Fruit fly (Drosophila melanogaster) whole organism, wandering third instar larva: ENCODE data around the gene Dpp10.

Source experiments
- Abd-B ChIP-seq: fragments of >200 bp; optimal IDR thresholded peaks from 2 replicates; lab custom pipeline; 2017; ENCODE audit warnings: missing biosample characterization, missing genetic modification characterization
- CG32264 ChIP-seq: fragments of 200-800 bp; sonication (Bioruptor generic); optimal IDR thresholded peaks from 2 replicates; lab custom pipeline; 2016; ENCODE audit warnings: missing biosample characterization, missing genetic modification characterization
- CG9705 ChIP-seq: fragments of 200-800 bp; sonication (Bioruptor generic); optimal IDR thresholded peaks from 2 replicates; lab custom pipeline; 2018; ENCODE audit warnings: missing biosample characterization, mild to moderate bottlenecking, missing genetic modification characterization
- CrebA ChIP-seq: fragments of 200-800 bp; sonication (Bioruptor generic); optimal IDR thresholded peaks from 2 replicates; lab custom pipeline; 2016; ENCODE audit warnings: missing biosample characterization, mild to moderate bottlenecking, missing genetic modification characterization, borderline replicate concordance
- Dfd ChIP-seq: fragments of >200 bp; optimal IDR thresholded peaks from 2 replicates; lab custom pipeline; 2017; ENCODE audit warnings: missing biosample characterization, missing genetic modification characterization
- Dif ChIP-seq: fragments of 200-275, 200-300 bp; sonication (Bioruptor generic); optimal IDR thresholded peaks from 2 replicates; lab custom pipeline; 2018; ENCODE audit warnings: missing biosample characterization, missing genetic modification characterization; ENCODE audit not compliant: partially characterized antibody
- GATAd ChIP-seq: sonication (Bioruptor generic); optimal IDR thresholded peaks from 2 replicates; lab custom pipeline; 2016; ENCODE audit warnings: missing biosample characterization, missing genetic modification characterization
- HLH106 ChIP-seq: fragments of 200-800 bp; optimal IDR thresholded peaks from 3 replicates; lab custom pipeline; 2019; ENCODE audit warnings: missing biosample characterization, mild to moderate bottlenecking, missing genetic modification characterization, moderate library complexity
- Hnf4 ChIP-seq: fragments of 200-800 bp; sonication (Bioruptor generic); optimal IDR thresholded peaks from 2 replicates; lab custom pipeline; 2016; ENCODE audit warnings: missing biosample characterization, mild to moderate bottlenecking, missing genetic modification characterization
- Hr78 ChIP-seq: fragments of >200 bp; optimal IDR thresholded peaks from 2 replicates; lab custom pipeline; 2017; ENCODE audit warnings: missing biosample characterization, missing genetic modification characterization
- Hr83 ChIP-seq: fragments of 200-300 bp; sonication (Bioruptor generic); optimal IDR thresholded peaks from 2 replicates; lab custom pipeline; 2016; ENCODE audit warnings: missing biosample characterization, mild to moderate bottlenecking, missing genetic modification characterization, moderate library complexity; ENCODE audit not compliant: poor library complexity, severe bottlenecking
- Jra ChIP-seq: sonication (Bioruptor generic); optimal IDR thresholded peaks from 2 replicates; lab custom pipeline; 2016; ENCODE audit warnings: missing biosample characterization, missing genetic modification characterization
- Mio ChIP-seq: sonication (Bioruptor generic); optimal IDR thresholded peaks from 2 replicates; lab custom pipeline; 2016; ENCODE audit warnings: missing biosample characterization, missing genetic modification characterization
- Myc ChIP-seq: fragments of >200 bp; optimal IDR thresholded peaks from 2 replicates; lab custom pipeline; 2017
- N ChIP-seq: fragments of >200 bp; optimal IDR thresholded peaks from 2 replicates; lab custom pipeline; 2018; ENCODE audit warnings: missing biosample characterization, missing external identifiers, missing genetic modification characterization
- OdsH ChIP-seq: fragments of 200-800 bp; sonication (Bioruptor generic); optimal IDR thresholded peaks from 2 replicates; lab custom pipeline; 2016; ENCODE audit warnings: missing biosample characterization, mild to moderate bottlenecking, missing genetic modification characterization
- Rel ChIP-seq, 2 experiments: fragments of 200-800 bp; sonication (Bioruptor generic) in 1 of 2; optimal IDR thresholded peaks; 2 replicates in 1 of 2; 3 replicates in 1 of 2; lab custom pipeline; 2016 to 2019; ENCODE audit warnings: mild to moderate bottlenecking in 2 of 2, missing biosample characterization in 2 of 2, missing genetic modification characterization in 2 of 2, moderate library complexity in 1 of 2
- Sp1 ChIP-seq: fragments of 200-800 bp; sonication (Bioruptor generic); optimal IDR thresholded peaks from 3 replicates; lab custom pipeline; 2019; ENCODE audit warnings: missing biosample characterization, mild to moderate bottlenecking, missing genetic modification characterization, moderate library complexity
- Vsx2 ChIP-seq: fragments of 200-300, 225-300 bp; sonication (Bioruptor generic); optimal IDR thresholded peaks from 2 replicates; lab custom pipeline; 2018; ENCODE audit warnings: missing biosample characterization, missing genetic modification characterization; ENCODE audit not compliant: partially characterized antibody
- br ChIP-seq: fragments of 200-800 bp; sonication (Bioruptor generic); optimal IDR thresholded peaks from 2 replicates; lab custom pipeline; 2016; ENCODE audit warnings: missing biosample characterization, missing genetic modification characterization
- brk ChIP-seq: fragments of 200-800 bp; sonication (Bioruptor generic); optimal IDR thresholded peaks from 2 replicates; lab custom pipeline; 2016; ENCODE audit warnings: missing biosample characterization, mild to moderate bottlenecking, missing genetic modification characterization
- dl ChIP-seq, 2 experiments: fragments of 175-275, 200-275 bp in 1 of 2; fragments of 200-275 bp in 1 of 2; sonication (Bioruptor generic); optimal IDR thresholded peaks; lab custom pipeline; 2018; ENCODE audit warnings: mild to moderate bottlenecking in 2 of 2, missing biosample characterization in 2 of 2, missing genetic modification characterization in 2 of 2, moderate library complexity in 2 of 2; ENCODE audit not compliant: partially characterized antibody in 2 of 2, insufficient read depth in 1 of 2
- dmrt93B ChIP-seq: fragments of 200-800 bp; sonication (Bioruptor generic); optimal IDR thresholded peaks from 2 replicates; lab custom pipeline; 2018; ENCODE audit warnings: missing biosample characterization, mild to moderate bottlenecking, missing genetic modification characterization
- dsf ChIP-seq: sonication (Bioruptor generic); optimal IDR thresholded peaks from 2 replicates; lab custom pipeline; 2016; ENCODE audit warnings: missing biosample characterization, missing genetic modification characterization, borderline replicate concordance
- ey ChIP-seq: fragments of 200-800 bp; sonication (Bioruptor generic); optimal IDR thresholded peaks from 2 replicates; lab custom pipeline; 2016; ENCODE audit warnings: missing biosample characterization, missing genetic modification characterization
- foxo ChIP-seq, 2 experiments: fragments of 200-800 bp; sonication (Bioruptor generic); optimal IDR thresholded peaks; 2 replicates in 1 of 2; 3 replicates in 1 of 2; lab custom pipeline; 2016 to 2017; ENCODE audit warnings: missing biosample characterization in 2 of 2, missing genetic modification characterization in 2 of 2
- fru ChIP-seq: fragments of 200-800 bp; sonication (Bioruptor generic); optimal IDR thresholded peaks from 3 replicates; lab custom pipeline; 2016; ENCODE audit warnings: missing biosample characterization, mild to moderate bottlenecking, missing genetic modification characterization
- h ChIP-seq: fragments of 200-800 bp; sonication (Bioruptor generic); optimal IDR thresholded peaks from 3 replicates; lab custom pipeline; 2016; ENCODE audit warnings: missing biosample characterization, mild to moderate bottlenecking, missing genetic modification characterization
- jim ChIP-seq: fragments of 175-275, 200-325 bp; sonication (Bioruptor generic); optimal IDR thresholded peaks from 2 replicates; lab custom pipeline; 2016; ENCODE audit warnings: missing biosample characterization, mild to moderate bottlenecking, missing genetic modification characterization
- lola ChIP-seq: fragments of >200 bp; optimal IDR thresholded peaks from 2 replicates; lab custom pipeline; 2017; ENCODE audit warnings: missing biosample characterization, missing genetic modification characterization
- pan ChIP-seq: fragments of >200 bp; optimal IDR thresholded peaks from 2 replicates; lab custom pipeline; 2017
- psq ChIP-seq: fragments of 200-800 bp; sonication (Bioruptor generic); optimal IDR thresholded peaks from 3 replicates; lab custom pipeline; 2017; ENCODE audit warnings: missing biosample characterization, mild to moderate bottlenecking, missing genetic modification characterization, moderate library complexity
- rgr ChIP-seq: fragments of 200-800 bp; sonication (Bioruptor generic); optimal IDR thresholded peaks from 3 replicates; lab custom pipeline; 2016; ENCODE audit warnings: missing biosample characterization, mild to moderate bottlenecking, missing genetic modification characterization
- sage ChIP-seq: fragments of 200-800 bp; sonication (Bioruptor generic); optimal IDR thresholded peaks from 2 replicates; lab custom pipeline; 2016; ENCODE audit warnings: missing biosample characterization, mild to moderate bottlenecking, missing genetic modification characterization
- sv ChIP-seq: fragments of 200-800 bp; sonication (Bioruptor generic); optimal IDR thresholded peaks from 3 replicates; lab custom pipeline; 2016; ENCODE audit warnings: missing biosample characterization, missing genetic modification characterization
- tai ChIP-seq: sonication (Bioruptor generic); optimal IDR thresholded peaks from 2 replicates; lab custom pipeline; 2016; ENCODE audit warnings: missing biosample characterization, missing genetic modification characterization
- usp ChIP-seq: fragments of >200 bp; optimal IDR thresholded peaks from 2 replicates; lab custom pipeline; 2017; ENCODE audit warnings: missing biosample characterization, missing genetic modification characterization
- woc ChIP-seq: sonication (Bioruptor generic); optimal IDR thresholded peaks from 2 replicates; lab custom pipeline; 2016; ENCODE audit warnings: missing biosample characterization, mild to moderate bottlenecking, missing genetic modification characterization

The Dpp10 gene

dm6 chr2L:6562358-6562687 is 38.5 kb downstream of the Dpp10 start:
- TF ChIP-seq br (no peak), h (GFP tag; lab: Kevin White, UChicago) (no peak), GATAd (no peak), dsf (GFP tag; lab: Kevin White, UChicago) (no peak), Hnf4 (GFP tag; lab: Kevin White, UChicago) (no peak), dl (GFP tag; optimal IDR thresholded peaks at IDR 0.05; lab: Kevin White, UChicago; ENCODE audit: insufficient read depth in 1 of 2, partially characterized antibody in 2 of 2) (no peak), psq (GFP tag; lab: Kevin White, UChicago) (no peak)

DNA sequence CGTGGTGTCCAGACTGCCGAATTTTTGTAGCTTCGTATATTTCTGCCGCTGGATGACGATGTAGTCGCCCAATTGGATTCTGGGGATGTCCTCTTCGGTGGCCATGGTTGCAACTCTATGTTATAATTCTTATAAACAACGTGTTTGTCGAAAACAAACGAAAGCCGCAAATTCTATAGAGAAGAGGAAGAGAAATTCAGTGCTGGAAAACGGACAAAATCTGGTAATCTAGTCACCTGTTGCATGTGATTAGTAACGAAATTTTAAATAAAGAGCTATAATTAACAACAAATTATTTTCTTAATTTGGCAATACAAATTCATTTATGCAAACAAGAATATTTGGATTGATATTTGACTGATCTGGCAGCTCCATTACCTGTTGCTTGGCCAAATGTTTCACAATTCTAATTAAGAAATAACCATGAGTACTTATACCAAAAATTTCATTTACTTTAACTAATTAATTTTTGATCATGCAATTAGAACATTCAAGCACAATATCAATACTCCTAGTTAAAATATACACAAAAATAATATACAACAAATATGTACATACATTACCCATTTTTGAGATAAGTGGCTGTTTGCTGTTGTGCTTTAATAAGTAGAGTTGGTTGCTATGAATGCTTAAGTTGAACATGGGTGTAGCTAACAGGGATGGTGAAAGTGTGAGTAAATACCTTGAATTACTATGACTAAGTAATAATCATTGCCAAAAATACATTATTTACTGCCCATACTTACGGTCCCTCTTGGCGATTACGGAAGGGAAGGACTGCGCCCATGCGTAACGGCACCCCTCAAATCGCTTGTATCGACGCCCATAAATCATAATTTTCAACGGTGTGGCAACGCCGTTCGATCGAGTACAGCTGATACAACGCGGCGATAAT is 39.2 kb downstream of the Dpp10 start, which contains the start of the genes Trmt6 and Ent2:
Gene Trmt6, minus strand, starts transcription at position 827 of the 895 bp plus-strand sequence.
Gene Ent2, plus strand, starts transcription at position 863 of the 895 bp plus-strand sequence.
- TF ChIP-seq jim (GFP tag; lab: Kevin White, UChicago) (peak; percentile 90), N (GFP tag; lab: Kevin White, UChicago) (no peak), woc (GFP tag; lab: Kevin White, UChicago) (peak; percentile 93), Abd-B (GFP tag; lab: Kevin White, UChicago) (no peak), Hr78 (no peak), psq (GFP tag; lab: Kevin White, UChicago) (peak; percentile 93), Sp1 (GFP tag; lab: Kevin White, UChicago) (peak; percentile 88), foxo (GFP tag; optimal IDR thresholded peaks at IDR 0.05; lab: Kevin White, UChicago) (peak; percentile 86 to 98), Mio (peak; percentile 83), CG9705 (GFP tag; lab: Kevin White, UChicago) (peak; percentile 88), GATAd (peak; percentile 94), fru (peak; percentile 96), Hnf4 (GFP tag; lab: Kevin White, UChicago) (peak; percentile 94), pan (lab: Kevin White, UChicago) (no peak), tai (GFP tag; lab: Kevin White, UChicago) (no peak), sage (GFP tag; lab: Kevin White, UChicago) (peak; percentile 85), sv (GFP tag; lab: Kevin White, UChicago) (peak; percentile 94), Vsx2 (GFP tag; lab: Kevin White, UChicago) (no peak), h (GFP tag; lab: Kevin White, UChicago) (peak; percentile 98), Dfd (GFP tag; lab: Kevin White, UChicago) (no peak), rgr (peak; percentile 98), dmrt93B (GFP tag; lab: Kevin White, UChicago) (peak; percentile 94), Dif (GFP tag; lab: Kevin White, UChicago) (no peak), br (peak; percentile 97), dl (GFP tag; optimal IDR thresholded peaks at IDR 0.05; lab: Kevin White, UChicago; ENCODE audit: insufficient read depth in 1 of 2, partially characterized antibody in 2 of 2) (no peak), usp (GFP tag; lab: Kevin White, UChicago) (no peak), HLH106 (tag; lab: Kevin White, UChicago) (peak; percentile 95), CrebA (GFP tag; lab: Kevin White, UChicago) (no peak), CG32264 (GFP tag; lab: Kevin White, UChicago) (peak; percentile 94), OdsH (GFP tag; lab: Kevin White, UChicago) (peak; percentile 97), Rel (GFP tag; optimal IDR thresholded peaks at IDR 0.05; lab: Kevin White, UChicago) (peak; percentile 82), Rel (tag; optimal IDR thresholded peaks at IDR 0.05; lab: Kevin White, UChicago) (peak; percentile 68), Myc (lab: Kevin White, UChicago) (peak; percentile 13), Hr83 (GFP tag; lab: Kevin White, UChicago) (peak; percentile 99), ey (peak; percentile 97), Jra (GFP tag; lab: Kevin White, UChicago) (peak; percentile 92), brk (GFP tag; lab: Kevin White, UChicago) (peak; percentile 85), lola (GFP tag; lab: Kevin White, UChicago) (no peak), dsf (GFP tag; lab: Kevin White, UChicago) (peak; percentile 83)
